Fruit fly (Drosophila melanogaster) whole organism, prepupa: ENCODE measurements around the gene HP4.

ENCODE experiments used
- CG10631 ChIP-seq: fragments of 200-800 bp; sonication (Bioruptor generic); optimal IDR thresholded peaks from 2 replicates; lab custom pipeline; 2016; ENCODE audit warnings: missing biosample characterization, missing genetic modification characterization
- CG11902 ChIP-seq: fragments of 200-800 bp; sonication (Bioruptor generic); optimal IDR thresholded peaks from 3 replicates; lab custom pipeline; 2016; ENCODE audit warnings: missing biosample characterization, missing genetic modification characterization
- CG32006 ChIP-seq: fragments of 200-800 bp; sonication (Bioruptor generic); optimal IDR thresholded peaks from 3 replicates; lab custom pipeline; 2017; ENCODE audit warnings: missing biosample characterization, mild to moderate bottlenecking, missing genetic modification characterization
- fd59A ChIP-seq: fragments of 200-800 bp; sonication (Bioruptor generic); optimal IDR thresholded peaks from 2 replicates; lab custom pipeline; 2017; ENCODE audit warnings: missing biosample characterization, mild to moderate bottlenecking, missing genetic modification characterization, missing genetic modification reagents
- net ChIP-seq: fragments of 200-800 bp; sonication (Bioruptor generic); optimal IDR thresholded peaks from 3 replicates; lab custom pipeline; 2016; ENCODE audit warnings: missing biosample characterization, missing genetic modification characterization
- svp ChIP-seq: fragments of 200-800 bp; sonication (Bioruptor generic); peaks from one replicate; lab custom pipeline; 2016; ENCODE audit warnings: missing biosample characterization, missing genetic modification characterization
- vri ChIP-seq: fragments of 200-800 bp; sonication (Bioruptor generic); optimal IDR thresholded peaks from 3 replicates; lab custom pipeline; 2016; ENCODE audit warnings: missing biosample characterization, mild to moderate bottlenecking, missing genetic modification characterization

dm6 chr3L:7978777-7979649, 3.1 kb upstream of the HP4 start, which contains the start of gene nmo:
- TF ChIP-seq fd59A (GFP tag; lab: Kevin White, UChicago): no peak
- TF ChIP-seq CG10631: no peak
- no peak for TF ChIP-seq net (GFP tag; lab: Kevin White, UChicago)
- no peak for TF ChIP-seq CG11902 (GFP tag; lab: Kevin White, UChicago)
- no peak for TF ChIP-seq svp
- TF ChIP-seq vri: no peak
- no peak for TF ChIP-seq CG32006 (GFP tag; lab: Kevin White, UChicago)
